Worm (Caenorhabditis elegans): ENCODE results near the gene cut-6.

DNA sequence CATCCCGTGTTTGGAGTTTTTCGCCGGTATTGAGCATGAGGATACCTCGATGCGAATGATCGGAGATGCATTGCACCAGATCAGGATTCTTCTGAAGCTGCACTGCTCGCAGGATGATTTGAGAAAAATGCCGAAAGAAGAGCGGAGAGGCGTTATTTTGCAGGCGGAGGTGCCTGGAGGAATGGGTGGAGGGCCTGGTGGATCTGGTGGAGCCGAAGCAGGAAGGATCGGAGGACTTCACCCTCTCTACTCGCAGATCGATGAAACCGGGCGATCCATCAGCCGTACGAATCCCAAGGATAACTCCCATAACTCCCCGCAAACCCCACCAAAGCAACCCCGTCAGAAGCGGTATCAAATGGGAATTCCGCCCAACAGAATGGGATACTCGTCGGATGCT is 27.9 kb downstream of the cut-6 start:
- TF ChIP-seq mdl-1 (tag; optimal IDR thresholded peaks at IDR 0.05): no peak
- TF ChIP-seq nhr-11 (tag; optimal IDR thresholded peaks at IDR 0.05): no peak
- no peak for TF ChIP-seq unc-86 (tag; optimal IDR thresholded peaks at IDR 0.05)
